Fruit fly (Drosophila melanogaster) whole organism, embryonic: Measurements from ENCODE around the gene CG6163.
A peak's percentile ranks its signal among the peaks of the same experiment; 100 is the strongest.

Experiments
- Ada2b ChIP-seq: fragments of 200-800 bp; sonication (Bioruptor generic); IDR thresholded peaks from 2 replicates; pipeline ENCODE4 v1.3.6; 2022; ENCODE audit warnings: missing biosample characterization, missing genetic modification characterization
- Adf1 ChIP-seq: fragments of 200-800 bp; sonication (Bioruptor generic); IDR thresholded peaks from 2 replicates; pipeline ENCODE4 v1.3.6; 2022; ENCODE audit warnings: missing biosample characterization, missing genetic modification characterization
- B-H1 ChIP-seq: fragments of 200-800 bp; sonication (Bioruptor generic); IDR thresholded peaks from 3 replicates; pipeline ENCODE4 v1.3.6; 2022; ENCODE audit warnings: missing biosample characterization, missing genetic modification characterization
- CG11247 ChIP-seq: fragments of 200-800 bp; sonication (Bioruptor generic); IDR thresholded peaks from 2 replicates; pipeline ENCODE4 v1.3.6; 2022; ENCODE audit warnings: missing biosample characterization, missing genetic modification characterization
- CG12104 ChIP-seq: fragments of 200-800 bp; sonication (Bioruptor generic); optimal IDR thresholded peaks from 3 replicates; lab custom pipeline; 2016; ENCODE audit warnings: missing biosample characterization, missing genetic modification characterization
- CG12236 ChIP-seq: fragments of 200-800 bp; sonication (Bioruptor generic); optimal IDR thresholded peaks from 2 replicates; lab custom pipeline; 2016; ENCODE audit warnings: missing biosample characterization, missing genetic modification characterization
- CG12299 ChIP-seq: fragments of 200-800 bp; sonication (Bioruptor generic); optimal IDR thresholded peaks from 2 replicates; lab custom pipeline; 2018; ENCODE audit warnings: missing biosample characterization, mild to moderate bottlenecking, missing genetic modification characterization
- CG1233 ChIP-seq: fragments of 200-800 bp; sonication (Bioruptor generic); optimal IDR thresholded peaks from 4 replicates; lab custom pipeline; 2018; ENCODE audit warnings: missing biosample characterization, mild to moderate bottlenecking, missing genetic modification characterization
- CG13894 ChIP-seq: fragments of 200-800 bp; sonication (Bioruptor generic); optimal IDR thresholded peaks from 3 replicates; lab custom pipeline; 2018; ENCODE audit warnings: missing biosample characterization, mild to moderate bottlenecking, missing genetic modification characterization, moderate library complexity
- CG17361 ChIP-seq: fragments of 200-800 bp; sonication (Bioruptor generic); IDR thresholded peaks from 3 replicates; pipeline ENCODE4 v1.3.6; 2022; ENCODE audit warnings: missing biosample characterization, missing genetic modification characterization
- CG1792 ChIP-seq: fragments of 200-800 bp; sonication (Bioruptor generic); optimal IDR thresholded peaks from 2 replicates; lab custom pipeline; 2016; ENCODE audit warnings: missing biosample characterization, missing genetic modification characterization
- CG1832 ChIP-seq: fragments of 200-800 bp; sonication (Bioruptor generic); optimal IDR thresholded peaks from 2 replicates; lab custom pipeline; 2017; ENCODE audit warnings: missing biosample characterization, mild to moderate bottlenecking, missing genetic modification characterization, inconsistent platforms
- CG18619 ChIP-seq: fragments of 200-800 bp; sonication (Bioruptor generic); optimal IDR thresholded peaks from 3 replicates; lab custom pipeline; 2017; ENCODE audit warnings: missing biosample characterization, mild to moderate bottlenecking, missing genetic modification characterization
- CG2129 ChIP-seq: fragments of 200-800 bp; sonication (Bioruptor generic); IDR thresholded peaks from 2 replicates; pipeline ENCODE4 v1.3.6; 2022; ENCODE audit warnings: missing biosample characterization, missing genetic modification characterization; ENCODE audit not compliant: partially characterized antibody
- CG2889 ChIP-seq: fragments of 200-800 bp; sonication (Bioruptor generic); IDR thresholded peaks from 3 replicates; pipeline ENCODE4 v1.3.6; 2022; ENCODE audit warnings: missing biosample characterization, missing genetic modification characterization
- CG30431 ChIP-seq: fragments of 200-800 bp; sonication (Bioruptor generic); optimal IDR thresholded peaks from 2 replicates; lab custom pipeline; 2017; ENCODE audit warnings: missing biosample characterization, missing genetic modification characterization
- CG3065 ChIP-seq: fragments of 200-800 bp; sonication (Bioruptor generic); optimal IDR thresholded peaks from 2 replicates; lab custom pipeline; 2016; ENCODE audit warnings: missing biosample characterization, missing genetic modification characterization
- CG31441 ChIP-seq: fragments of 200-800 bp; sonication (Bioruptor generic); IDR thresholded peaks from 2 replicates; pipeline ENCODE4 v1.3.6; 2022; ENCODE audit warnings: missing biosample characterization, missing genetic modification characterization
- CG3281 ChIP-seq: fragments of 200-800 bp; sonication (Bioruptor generic); optimal IDR thresholded peaks from 3 replicates; lab custom pipeline; 2017; ENCODE audit warnings: missing biosample characterization, mild to moderate bottlenecking, missing genetic modification characterization
- CG3407 ChIP-seq: fragments of 200-800 bp; sonication (Bioruptor generic); optimal IDR thresholded peaks from 2 replicates; lab custom pipeline; 2018; ENCODE audit warnings: missing biosample characterization, mild to moderate bottlenecking, missing genetic modification characterization
- CG3847 ChIP-seq: fragments of 200-800 bp; sonication (Bioruptor generic); IDR thresholded peaks from 2 replicates; pipeline ENCODE4 v1.3.6; 2022; ENCODE audit warnings: missing biosample characterization, missing genetic modification characterization
- CG4328 ChIP-seq: fragments of 200-800 bp; sonication (Bioruptor generic); optimal IDR thresholded peaks from 3 replicates; lab custom pipeline; 2017; ENCODE audit warnings: missing biosample characterization, missing genetic modification reagents, missing genetic modification characterization
- CG7357 ChIP-seq: fragments of 200-800 bp; sonication (Bioruptor generic); IDR thresholded peaks from 3 replicates; pipeline ENCODE4 v1.3.6; 2022; ENCODE audit warnings: missing biosample characterization, missing genetic modification characterization
- CG7372 ChIP-seq: fragments of 200-800 bp; sonication (Bioruptor generic); IDR thresholded peaks from 2 replicates; pipeline ENCODE4 v1.3.6; 2022; ENCODE audit warnings: missing biosample characterization, missing genetic modification characterization
- CG7556 ChIP-seq: fragments of 200-800 bp; sonication (Bioruptor generic); optimal IDR thresholded peaks from 2 replicates; lab custom pipeline; 2017; ENCODE audit warnings: missing biosample characterization, mild to moderate bottlenecking, missing genetic modification characterization
- CG7987 ChIP-seq: fragments of 200-800 bp; sonication (Bioruptor generic); optimal IDR thresholded peaks from 2 replicates; lab custom pipeline; 2018; ENCODE audit warnings: missing biosample characterization, mild to moderate bottlenecking, missing genetic modification characterization, moderate library complexity
- CG9817 ChIP-seq: fragments of 200-800 bp; sonication (Bioruptor generic); optimal IDR thresholded peaks from 2 replicates; lab custom pipeline; 2018; ENCODE audit warnings: missing biosample characterization, mild to moderate bottlenecking, missing genetic modification characterization, moderate library complexity
- CHES-1-like ChIP-seq: fragments of 200-800 bp; sonication (Bioruptor generic); optimal IDR thresholded peaks from 2 replicates; lab custom pipeline; 2016; ENCODE audit warnings: missing biosample characterization, missing genetic modification characterization
- CTCF ChIP-seq: fragments of 200-800 bp; sonication (Bioruptor generic); optimal IDR thresholded peaks from 2 replicates; lab custom pipeline; 2017; ENCODE audit warnings: missing biosample characterization, mild to moderate bottlenecking, missing genetic modification characterization, moderate library complexity
- Dip2 ChIP-seq: fragments of 200-800 bp; sonication (Bioruptor generic); IDR thresholded peaks from 2 replicates; pipeline ENCODE4 v1.3.6; 2022; ENCODE audit warnings: missing biosample characterization, missing genetic modification characterization
- Dref ChIP-seq: fragments of 200-800 bp; sonication (Bioruptor generic); IDR thresholded peaks from 2 replicates; pipeline ENCODE4 v1.3.6; 2022; ENCODE audit warnings: missing biosample characterization, missing genetic modification characterization
- Ets65A ChIP-seq: fragments of 200-800 bp; sonication (Bioruptor generic); peaks from one replicate; lab custom pipeline; 2016; ENCODE audit warnings: missing biosample characterization, missing genetic modification characterization
- HLH3B ChIP-seq: fragments of 200-800 bp; sonication (Bioruptor generic); IDR thresholded peaks from 2 replicates; pipeline ENCODE4 v1.3.6; 2022; ENCODE audit warnings: missing biosample characterization, missing genetic modification characterization
- Lim3 ChIP-seq: fragments of 200-800 bp; sonication (Bioruptor generic); IDR thresholded peaks from 2 replicates; pipeline ENCODE4 v1.3.6; 2022; ENCODE audit warnings: missing biosample characterization, missing genetic modification characterization
- Mes4 ChIP-seq: fragments of 200-800 bp; sonication (Bioruptor generic); optimal IDR thresholded peaks from 2 replicates; lab custom pipeline; 2016; ENCODE audit warnings: missing biosample characterization, missing genetic modification characterization
- NFAT ChIP-seq: fragments of 200-800 bp; sonication (Bioruptor generic); IDR thresholded peaks from 2 replicates; pipeline ENCODE4 v1.3.6; 2022; ENCODE audit warnings: missing biosample characterization, missing genetic modification characterization
- PHDP ChIP-seq: fragments of 200-800 bp; sonication (Bioruptor generic); optimal IDR thresholded peaks from 3 replicates; lab custom pipeline; 2018; ENCODE audit warnings: missing biosample characterization, mild to moderate bottlenecking, missing genetic modification characterization, moderate library complexity
- Ravus ChIP-seq: fragments of 200-800 bp; sonication (Bioruptor generic); IDR thresholded peaks from 2 replicates; pipeline ENCODE4 v1.3.6; 2022; ENCODE audit warnings: missing biosample characterization, missing genetic modification characterization
- bab2 ChIP-seq: fragments of 200-800 bp; sonication (Bioruptor generic); optimal IDR thresholded peaks from 2 replicates; lab custom pipeline; 2016; ENCODE audit warnings: missing biosample characterization, missing genetic modification characterization
- corto ChIP-seq: fragments of 200-800 bp; sonication (Bioruptor generic); optimal IDR thresholded peaks from 2 replicates; lab custom pipeline; 2016; ENCODE audit warnings: missing biosample characterization, mild to moderate bottlenecking, missing genetic modification characterization, moderate library complexity
- en ChIP-seq: fragments of 200-800 bp; sonication (Bioruptor generic); optimal IDR thresholded peaks from 2 replicates; lab custom pipeline; 2016; ENCODE audit warnings: missing biosample characterization, missing genetic modification characterization
- fd102C ChIP-seq: fragments of 200-800 bp; sonication (Bioruptor generic); optimal IDR thresholded peaks from 2 replicates; lab custom pipeline; 2018; ENCODE audit warnings: missing biosample characterization, mild to moderate bottlenecking, missing genetic modification characterization, moderate library complexity
- hth ChIP-seq: fragments of >200 bp; optimal IDR thresholded peaks from 2 replicates; lab custom pipeline; 2017; ENCODE audit warnings: inconsistent platforms
- ken ChIP-seq: fragments of 200-800 bp; sonication (Bioruptor generic); IDR thresholded peaks from 3 replicates; pipeline ENCODE4 v1.3.6; 2022; ENCODE audit warnings: missing biosample characterization, missing genetic modification characterization
- lmd ChIP-seq: fragments of 200-800 bp; sonication (Bioruptor generic); IDR thresholded peaks from 2 replicates; pipeline ENCODE4 v1.3.6; 2022; ENCODE audit warnings: missing biosample characterization, missing genetic modification characterization
- repo ChIP-seq: fragments of 200-800 bp; sonication (Bioruptor generic); optimal IDR thresholded peaks from 2 replicates; lab custom pipeline; 2016; ENCODE audit warnings: missing biosample characterization, missing genetic modification characterization
- schlank ChIP-seq: fragments of 200-800 bp; sonication (Bioruptor generic); optimal IDR thresholded peaks from 2 replicates; lab custom pipeline; 2018; ENCODE audit warnings: missing biosample characterization, mild to moderate bottlenecking, missing genetic modification characterization
- sens-2 ChIP-seq: fragments of 200-800 bp; sonication (Bioruptor generic); IDR thresholded peaks from 2 replicates; pipeline ENCODE4 v1.3.6; 2022; ENCODE audit warnings: missing biosample characterization, missing genetic modification characterization
- stc ChIP-seq: fragments of 200-800 bp; sonication (Bioruptor generic); IDR thresholded peaks from 2 replicates; pipeline ENCODE4 v1.3.6; 2022; ENCODE audit warnings: missing biosample characterization, missing genetic modification characterization
- tll ChIP-seq, 2 experiments: fragments of 200-800 bp in 1 of 2; fragments of >200 bp in 1 of 2; sonication (Bioruptor generic) in 1 of 2; optimal IDR thresholded peaks; 2 replicates each; lab custom pipeline; 2017 to 2019; ENCODE audit warnings: missing biosample characterization in 2 of 2, missing genetic modification characterization in 2 of 2, mild to moderate bottlenecking in 1 of 2, moderate library complexity in 1 of 2
- trem ChIP-seq: fragments of 200-800 bp; optimal IDR thresholded peaks from 3 replicates; lab custom pipeline; 2019; ENCODE audit warnings: missing biosample characterization, mild to moderate bottlenecking, missing genetic modification characterization, moderate library complexity

The CG6163 gene

DNA sequence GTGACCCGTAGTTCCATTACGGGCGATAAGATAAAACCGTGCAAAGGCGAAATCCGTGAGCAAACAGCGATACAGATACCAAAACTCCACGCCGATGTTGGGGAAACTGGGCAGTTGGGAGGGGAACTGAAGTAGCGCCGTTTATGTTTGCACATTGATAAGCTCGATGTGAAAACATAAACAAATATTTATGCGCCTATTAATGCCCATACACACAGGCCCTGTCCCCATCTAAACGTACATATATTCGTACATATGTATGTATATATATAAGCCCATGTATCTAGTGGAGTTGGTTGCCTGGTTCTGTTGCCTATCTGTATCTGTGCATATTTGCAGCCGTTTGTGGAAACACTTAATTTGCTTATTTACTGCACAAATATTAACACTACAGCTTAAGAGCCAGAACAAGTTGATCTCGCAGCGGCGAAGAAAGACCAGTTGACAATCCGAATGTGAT, 10.4 kb downstream of the CG6163 start (continued):
- TF ChIP-seq CG18619 (GFP tag; lab: Kevin White, UChicago): peak; percentile 74
- peak; percentile 67 for TF ChIP-seq schlank (tag; lab: Kevin White, UChicago)
- TF ChIP-seq en (GFP tag; lab: Kevin White, UChicago): no peak
- peak; percentile 91 for TF ChIP-seq CG7987 (GFP tag; lab: Kevin White, UChicago)
- TF ChIP-seq hth (lab: Kevin White, UChicago): no peak
- TF ChIP-seq CG7357 (GFP tag; lab: Robert Waterston, UW): 0 out of 3 replicates have a peak, but pooled peaks have one; percentile 23
- TF ChIP-seq trem (tag; lab: Kevin White, UChicago): peak; percentile 39
- TF ChIP-seq corto (GFP tag; lab: Kevin White, UChicago): no peak
- peak; percentile 9; the same call in 1 of the 2 replicates for TF ChIP-seq sens-2 (GFP tag; lab: Robert Waterston, UW)
- no peak for TF ChIP-seq tll (GFP tag; optimal IDR thresholded peaks at IDR 0.05; lab: Kevin White, UChicago)
- no peak for TF ChIP-seq CG9817 (tag; lab: Kevin White, UChicago)
- peak; percentile 87 for TF ChIP-seq CG1233 (GFP tag; lab: Kevin White, UChicago)
- TF ChIP-seq CG2889 (GFP tag; lab: Robert Waterston, UW): no peak
- peak; percentile 55; the same call in 1 of the 2 replicates for TF ChIP-seq HLH3B (GFP tag; lab: Robert Waterston, UW)
- peak; percentile 35 for TF ChIP-seq CHES-1-like (GFP tag; lab: Kevin White, UChicago)
- TF ChIP-seq CG31441 (GFP tag; lab: Robert Waterston, UW): peak; percentile 65
- TF ChIP-seq B-H1 (GFP tag; lab: Robert Waterston, UW): peak; percentile 53; the same call in 1 of the 3 replicates
- no peak for TF ChIP-seq CG1832 (GFP tag; lab: Kevin White, UChicago)
- TF ChIP-seq CG30431 (GFP tag; lab: Kevin White, UChicago): peak; percentile 10
- no peak for TF ChIP-seq Ets65A (GFP tag; lab: Kevin White, UChicago)
- TF ChIP-seq CG11247 (GFP tag; lab: Robert Waterston, UW): peak; percentile 58
- peak; percentile 80 for TF ChIP-seq CG1792 (GFP tag; lab: Kevin White, UChicago)
- TF ChIP-seq CG3065 (GFP tag; lab: Kevin White, UChicago): peak; percentile 35
- TF ChIP-seq Dip2 (GFP tag; lab: Robert Waterston, UW): no peak
- peak; percentile 23; the same call in 1 of the 2 replicates for TF ChIP-seq CG3847 (GFP tag; lab: Robert Waterston, UW)
- peak; percentile 85 for TF ChIP-seq CG3407 (GFP tag; lab: Kevin White, UChicago)
- TF ChIP-seq CG12299 (tag; lab: Kevin White, UChicago): peak; percentile 66
- TF ChIP-seq Ada2b (GFP tag; lab: Robert Waterston, UW): 0 out of 2 replicates have a peak, but pooled peaks have one; percentile 6
- peak; percentile 34 for TF ChIP-seq CG4328 (GFP tag; lab: Kevin White, UChicago)
- TF ChIP-seq Adf1: peak; percentile 24; the same call in 1 of the 2 replicates
- TF ChIP-seq CG7372 (GFP tag; lab: Robert Waterston, UW): no peak
- peak; percentile 86 for TF ChIP-seq PHDP (tag; lab: Kevin White, UChicago)
- TF ChIP-seq CG7556 (GFP tag; lab: Kevin White, UChicago): peak; percentile 75
- peak; percentile 76 for TF ChIP-seq CG12236 (GFP tag; lab: Kevin White, UChicago)
- TF ChIP-seq CG12104 (GFP tag; lab: Kevin White, UChicago): peak; percentile 56
- TF ChIP-seq bab2 (GFP tag; lab: Kevin White, UChicago): peak; percentile 68
- TF ChIP-seq CG17361 (GFP tag; lab: Robert Waterston, UW): peak; percentile 70; the same call in 1 of the 3 replicates

DNA sequence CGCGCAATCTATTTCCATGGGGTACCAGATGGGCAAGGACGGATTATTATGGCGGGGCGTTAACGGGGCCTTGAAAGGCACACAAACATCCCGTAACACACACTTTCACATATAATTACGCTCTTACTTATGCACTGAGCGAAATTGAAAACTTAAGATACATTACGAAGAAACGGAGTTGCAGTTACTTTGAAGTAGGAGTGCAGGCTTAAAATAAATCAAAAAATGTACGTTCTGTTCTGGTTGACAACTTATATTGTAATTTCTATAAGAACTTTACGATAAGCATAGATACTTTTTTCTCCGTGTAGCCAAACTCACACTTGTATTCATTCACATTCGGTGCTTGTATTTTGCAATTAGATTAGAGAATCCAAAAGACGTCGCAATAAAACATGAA, 11.7 kb downstream of the CG6163 start:
- TF ChIP-seq CG13894 (tag; lab: Kevin White, UChicago): peak; percentile 80
- peak; percentile 69 for TF ChIP-seq repo
- TF ChIP-seq Lim3: 0 out of 2 replicates have a peak, but pooled peaks have one; percentile 37
- no peak for TF ChIP-seq CG2129
- TF ChIP-seq Dref (GFP tag; lab: Robert Waterston, UW): peak; percentile 30; the same call in 1 of the 2 replicates
- TF ChIP-seq Mes4: peak; percentile 45
- TF ChIP-seq CG3065 (GFP tag; lab: Kevin White, UChicago): peak; percentile 42
- peak; percentile 81 for TF ChIP-seq Ravus (GFP tag; lab: Robert Waterston, UW)
- TF ChIP-seq CG3281 (GFP tag; lab: Kevin White, UChicago): peak; percentile 93
- no peak for TF ChIP-seq CTCF (GFP tag; lab: Kevin White, UChicago)
- peak; percentile 70; the same call in 2 of the 3 replicates for TF ChIP-seq ken
- peak; percentile 85 for TF ChIP-seq CG7372 (GFP tag; lab: Robert Waterston, UW)
- TF ChIP-seq fd102C (GFP tag; lab: Kevin White, UChicago): no peak
- TF ChIP-seq lmd (GFP tag; lab: Robert Waterston, UW): peak; percentile 87
- TF ChIP-seq stc (GFP tag; lab: Robert Waterston, UW): peak; percentile 64
- TF ChIP-seq NFAT (GFP tag; lab: Robert Waterston, UW): peak; percentile 87
